Fruit fly (Drosophila melanogaster): ENCODE data around the gene CG1105.

CG1105 gene

DNA sequence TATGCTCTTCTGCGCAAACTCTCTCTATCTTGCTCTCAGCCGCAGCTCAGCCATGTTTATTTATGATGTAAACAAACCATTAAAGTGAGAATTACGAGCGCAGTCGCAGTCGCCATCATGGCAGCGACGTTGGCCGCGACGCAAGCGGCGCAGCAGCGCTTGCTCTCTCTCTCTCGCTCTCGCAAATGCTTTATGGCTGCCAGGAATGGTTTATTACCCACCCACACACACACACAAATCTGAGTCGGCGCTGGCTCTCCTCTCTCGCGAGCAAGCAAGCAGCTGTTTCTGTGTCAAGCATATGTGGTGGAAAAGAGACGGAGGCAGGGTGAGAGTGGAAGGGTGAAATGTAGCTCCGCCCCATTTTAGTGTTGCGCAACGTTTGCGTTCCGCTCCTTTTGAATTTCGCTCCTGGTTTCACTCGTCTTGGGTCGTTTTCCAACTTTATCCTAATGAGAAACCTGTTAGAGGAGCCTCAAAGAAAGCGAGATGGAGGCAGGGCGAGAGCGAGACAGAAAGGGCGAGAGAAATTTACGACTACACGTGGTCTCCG lies 29.6 kb downstream of the CG1105 start (continued):
- TF ChIP-seq zfh2 (GFP tag; optimal IDR thresholded peaks at IDR 0.05) (no peak), danr (GFP tag; IDR thresholded peaks at IDR 0.05) (no peak), Aef1 (GFP tag; IDR thresholded peaks at IDR 0.05) (no peak), kay (GFP tag; optimal IDR thresholded peaks at IDR 0.05) (no peak), fd102C (GFP tag; optimal IDR thresholded peaks at IDR 0.05) (peak; percentile 57), chif (GFP tag; optimal IDR thresholded peaks at IDR 0.05) (no peak), zen (tag; optimal IDR thresholded peaks at IDR 0.05) (peak; percentile 82), exex (tag; optimal IDR thresholded peaks at IDR 0.05) (no peak), tio (GFP tag; optimal IDR thresholded peaks at IDR 0.05) (no peak), h (optimal IDR thresholded peaks at IDR 0.05) (no peak), Elba2 (GFP tag; optimal IDR thresholded peaks at IDR 0.05) (peak; percentile 81), Ravus (GFP tag; IDR thresholded peaks at IDR 0.05) (no peak), Hr51 (GFP tag; optimal IDR thresholded peaks at IDR 0.05) (peak in 1 of 2 experiments; percentile 22), wek (GFP tag; optimal IDR thresholded peaks at IDR 0.05) (peak; percentile 28), CG7963 (GFP tag; IDR thresholded peaks at IDR 0.05; ENCODE audit: partially characterized antibody) (no peak), dmrt11E (tag; optimal IDR thresholded peaks at IDR 0.05) (no peak), Dip2 (GFP tag; IDR thresholded peaks at IDR 0.05) (no peak), HmgD (GFP tag; optimal IDR thresholded peaks at IDR 0.05) (peak; percentile 51), Dbx (GFP tag; IDR thresholded peaks at IDR 0.05) (no peak), Atf3 (GFP tag; optimal IDR thresholded peaks at IDR 0.05) (no peak), CG17568 (GFP tag; optimal IDR thresholded peaks at IDR 0.05) (no peak), CG4707 (GFP tag; optimal IDR thresholded peaks at IDR 0.05) (no peak), Asciz (GFP tag; optimal IDR thresholded peaks at IDR 0.05) (no peak), CG1233 (GFP tag; optimal IDR thresholded peaks at IDR 0.05) (no peak), CG17328 (GFP tag; IDR thresholded peaks at IDR 0.05) (no peak; the same call in 1 of the 2 replicates), Hr78 (GFP tag; optimal IDR thresholded peaks at IDR 0.05) (no peak), CG1792 (GFP tag; optimal IDR thresholded peaks at IDR 0.05) (no peak), gfzf (GFP tag; optimal IDR thresholded peaks at IDR 0.05) (no peak), CG7357 (GFP tag; IDR thresholded peaks at IDR 0.05) (no peak), org-1 (GFP tag; optimal IDR thresholded peaks at IDR 0.05) (no peak), CG4282 (GFP tag; optimal IDR thresholded peaks at IDR 0.05) (no peak), slou (GFP tag; optimal IDR thresholded peaks at IDR 0.05) (no peak), CG8944 (GFP tag; optimal IDR thresholded peaks at IDR 0.05) (no peak), dimm (GFP tag; IDR thresholded peaks at IDR 0.05) (no peak), Taf1 (GFP tag; IDR thresholded peaks at IDR 0.05) (no peak), Side (GFP tag; optimal IDR thresholded peaks at IDR 0.05) (no peak), Hr39 (optimal IDR thresholded peaks at IDR 0.05) (no peak), fd64A (GFP tag; optimal IDR thresholded peaks at IDR 0.05) (no peak), pan (optimal IDR thresholded peaks at IDR 0.05) (no peak), pan (GFP tag; optimal IDR thresholded peaks at IDR 0.05 in 1 of 2, IDR thresholded peaks at IDR 0.05 in 1 of 2) (no peak), CG4617 (GFP tag; optimal IDR thresholded peaks at IDR 0.05; ENCODE audit: borderline replicate concordance) (no peak), zen2 (GFP tag; IDR thresholded peaks at IDR 0.05; ENCODE audit: partially characterized antibody) (peak; percentile 56; the same call in 1 of the 3 replicates), CG6175 (GFP tag; IDR thresholded peaks at IDR 0.05) (no peak), lmd (GFP tag; IDR thresholded peaks at IDR 0.05) (no peak), CG8924 (tag; optimal IDR thresholded peaks at IDR 0.05) (peak; percentile 47), CG14050 (GFP tag; IDR thresholded peaks at IDR 0.05) (no peak), CG7271 (tag; optimal IDR thresholded peaks at IDR 0.05) (no peak), H15 (GFP tag; IDR thresholded peaks at IDR 0.05) (no peak), CG2875 (GFP tag; optimal IDR thresholded peaks at IDR 0.05) (no peak), Bdp1 (GFP tag; optimal IDR thresholded peaks at IDR 0.05) (no peak), CG31365 (tag; optimal IDR thresholded peaks at IDR 0.05) (no peak), fd3F (GFP tag; optimal IDR thresholded peaks at IDR 0.05) (no peak)
